Worm (Caenorhabditis elegans) whole organism, L2 larva: Measurements from ENCODE around the gene F47B8.13.
"Not testable (repeated sequence)": the region's sequence is repeated elsewhere in the genome, so short reads cannot be mapped to it uniquely, and the experiment has no call there.

ENCODE experiments used
- C34F6.9 ChIP-seq: fragments of 150-350 bp; optimal IDR thresholded peaks from 2 replicates; lab custom pipeline; 2014; ENCODE audit warnings: missing biosample characterization, missing genetic modification characterization
- R02D3.7 ChIP-seq: fragments of 150-350 bp; optimal IDR thresholded peaks from 2 replicates; lab custom pipeline; 2014; ENCODE audit warnings: missing biosample characterization, missing genetic modification characterization
- Y55F3AM.14 ChIP-seq: fragments of 200-800 bp; sonication (Bioruptor generic); optimal IDR thresholded peaks from 2 replicates; lab custom pipeline; 2018; ENCODE audit warnings: mild to moderate bottlenecking, missing genetic modification characterization, missing compliant biosample characterization
- ZK546.5 ChIP-seq: sonication (generic microtip); optimal IDR thresholded peaks from 2 replicates; lab custom pipeline; 2017; ENCODE audit warnings: missing biosample characterization, missing genetic modification characterization
- alr-1 ChIP-seq: fragments of 150-350 bp; optimal IDR thresholded peaks from 2 replicates; lab custom pipeline; 2014; ENCODE audit warnings: missing biosample characterization, missing genetic modification characterization
- aly-2 ChIP-seq: fragments of 150-350 bp; optimal IDR thresholded peaks from 2 replicates; lab custom pipeline; 2014; ENCODE audit warnings: missing biosample characterization, missing genetic modification characterization
- ama-1 ChIP-seq: fragments of 150-350 bp; optimal IDR thresholded peaks from 2 replicates; lab custom pipeline; 2018; ENCODE audit warnings: inconsistent platforms
- blmp-1 ChIP-seq: sonication (generic microtip); optimal IDR thresholded peaks from 2 replicates; lab custom pipeline; 2017; ENCODE audit warnings: missing genetic modification characterization, mild to moderate bottlenecking, missing compliant biosample characterization, antibody characterized with exemption, moderate library complexity; ENCODE audit not compliant: insufficient read depth
- ceh-16 ChIP-seq: fragments of 150-350 bp; optimal IDR thresholded peaks from 2 replicates; lab custom pipeline; 2014; ENCODE audit warnings: missing biosample characterization, missing genetic modification characterization
- ceh-82 ChIP-seq: fragments of 150-350 bp; optimal IDR thresholded peaks from 2 replicates; lab custom pipeline; 2014; ENCODE audit warnings: missing biosample characterization, missing genetic modification characterization
- crh-2 ChIP-seq: sonication (generic microtip); optimal IDR thresholded peaks from 2 replicates; lab custom pipeline; 2017; ENCODE audit warnings: missing biosample characterization, missing genetic modification characterization
- dmd-4 ChIP-seq: sonication (generic microtip); optimal IDR thresholded peaks from 2 replicates; lab custom pipeline; 2017; ENCODE audit warnings: missing biosample characterization, missing genetic modification characterization
- elt-1 ChIP-seq: fragments of 150-350 bp; optimal IDR thresholded peaks from 2 replicates; lab custom pipeline; 2014; ENCODE audit warnings: missing biosample characterization, missing genetic modification characterization
- elt-3 ChIP-seq: sonication (generic microtip); optimal IDR thresholded peaks from 2 replicates; lab custom pipeline; 2017; ENCODE audit warnings: missing biosample characterization, missing genetic modification characterization
- fos-1 ChIP-seq: fragments of 150-350 bp; optimal IDR thresholded peaks from 2 replicates; lab custom pipeline; 2014; ENCODE audit warnings: missing biosample characterization, missing genetic modification characterization
- gmeb-1 ChIP-seq: fragments of 150-350 bp; optimal IDR thresholded peaks from 2 replicates; lab custom pipeline; 2014; ENCODE audit warnings: missing biosample characterization, missing genetic modification characterization
- lin-11 ChIP-seq: fragments of 150-350 bp; sonication (generic microtip); optimal IDR thresholded peaks from 2 replicates; lab custom pipeline; 2014; ENCODE audit warnings: missing biosample characterization, missing genetic modification characterization, inconsistent platforms, mixed read lengths
- nhr-10 ChIP-seq: sonication (generic microtip); optimal IDR thresholded peaks from 2 replicates; lab custom pipeline; 2017; ENCODE audit warnings: missing biosample characterization, missing genetic modification characterization
- nhr-129 ChIP-seq: fragments of 150-350 bp; optimal IDR thresholded peaks from 2 replicates; lab custom pipeline; 2014; ENCODE audit warnings: missing biosample characterization, missing genetic modification characterization
- nhr-23 ChIP-seq: fragments of 150-350 bp; optimal IDR thresholded peaks from 2 replicates; lab custom pipeline; 2014; ENCODE audit warnings: missing biosample characterization, missing genetic modification reagents, missing genetic modification characterization
- nhr-237 ChIP-seq: fragments of 150-350 bp; optimal IDR thresholded peaks from 2 replicates; lab custom pipeline; 2014; ENCODE audit warnings: missing biosample characterization, missing genetic modification characterization
- nhr-25 ChIP-seq: fragments of 150-350 bp; sonication (generic microtip); optimal IDR thresholded peaks from 3 replicates; lab custom pipeline; 2014; ENCODE audit warnings: missing biosample characterization, missing genetic modification characterization
- nhr-6 ChIP-seq: fragments of 150-350 bp; optimal IDR thresholded peaks from 2 replicates; lab custom pipeline; 2014; ENCODE audit warnings: missing biosample characterization, missing genetic modification characterization
- nhr-77 ChIP-seq: fragments of 150-350 bp; optimal IDR thresholded peaks from 2 replicates; lab custom pipeline; 2014; ENCODE audit warnings: missing biosample characterization, missing genetic modification characterization
- sem-4 ChIP-seq: fragments of 150-350 bp; optimal IDR thresholded peaks from 2 replicates; lab custom pipeline; 2014; ENCODE audit warnings: missing biosample characterization, missing genetic modification reagents, missing genetic modification characterization
- skn-1 ChIP-seq: sonication (generic microtip); optimal IDR thresholded peaks from 2 replicates; lab custom pipeline; 2017; ENCODE audit warnings: missing biosample characterization, missing genetic modification characterization
- sma-3 ChIP-seq: sonication (generic microtip); optimal IDR thresholded peaks from 2 replicates; lab custom pipeline; 2016; ENCODE audit warnings: missing genetic modification reagents, missing genetic modification characterization, missing compliant biosample characterization
- unc-55 ChIP-seq: fragments of 150-350 bp; sonication (generic microtip); optimal IDR thresholded peaks from 3 replicates; lab custom pipeline; 2014; ENCODE audit warnings: missing biosample characterization, missing genetic modification reagents, missing genetic modification characterization
- unc-62 ChIP-seq: fragments of 150-350 bp; optimal IDR thresholded peaks from 2 replicates; lab custom pipeline; 2014; ENCODE audit warnings: missing biosample characterization, missing genetic modification reagents, missing genetic modification characterization
- zag-1 ChIP-seq: fragments of 150-350 bp; optimal IDR thresholded peaks from 2 replicates; lab custom pipeline; 2014; ENCODE audit warnings: missing biosample characterization, missing genetic modification characterization
- ztf-1 ChIP-seq: fragments of 200-800 bp; sonication (Bioruptor generic); conservative IDR thresholded peaks from 2 replicates; pipeline ENCODE4 v1.3.6; 2022; ENCODE audit warnings: missing genetic modification characterization, missing compliant biosample characterization
- ztf-11 ChIP-seq: sonication (generic microtip); optimal IDR thresholded peaks from 2 replicates; lab custom pipeline; 2017; ENCODE audit warnings: missing biosample characterization, missing genetic modification characterization
- ztf-4 ChIP-seq: fragments of 150-350 bp; optimal IDR thresholded peaks from 2 replicates; lab custom pipeline; 2014; ENCODE audit warnings: missing biosample characterization, missing genetic modification characterization

F47B8.13 gene

ce11 chrV:14306771-14307170 lies 12.8 kb downstream of the F47B8.13 start, which contains the start of gene spig-4:
spig-4 (minus strand) TSS chrV:14306871.
- TF ChIP-seq nhr-10 (tag; lab: Kevin White, UChicago); ztf-1 (GFP tag; lab: Robert Waterston, UW); blmp-1 (tag; lab: Kevin White, UChicago): not testable (repeated sequence)

- no peak for TF ChIP-seq lin-11 (tag; lab: Kevin White, UChicago)
- peak; percentile 52 for TF ChIP-seq fos-1 (tag; lab: Kevin White, UChicago)
- no peak for TF ChIP-seq Y55F3AM.14
- TF ChIP-seq ceh-16 (tag; lab: Kevin White, UChicago): no peak
These were observed 18.5 kb downstream of the F47B8.13 start, which contains the start of gene F14D7.6 for ce11 chrV:14301076-14301475. F14D7.6 (plus strand) TSS chrV:14301413.

- no peak for TF ChIP-seq zag-1 (tag; lab: Kevin White, UChicago)
- TF ChIP-seq sma-3 (GFP tag; lab: Kevin White, UChicago): no peak
- no peak for TF ChIP-seq elt-1 (tag; lab: Kevin White, UChicago)
- no peak for TF ChIP-seq R02D3.7
- TF ChIP-seq unc-62 (GFP tag; lab: Kevin White, UChicago): no peak
- no peak for TF ChIP-seq aly-2
- no peak for TF ChIP-seq alr-1 (tag; lab: Kevin White, UChicago)
- TF ChIP-seq dmd-4 (tag; lab: Kevin White, UChicago): no peak
These were observed 19.9 kb downstream of the F47B8.13 start, which contains the start of the genes spig-3 and F14D7.12 for ce11 chrV:14299569-14300064. spig-3 (minus strand) TSS chrV:14299669. F14D7.12 (plus strand) TSS chrV:14300014.

- TF ChIP-seq nhr-23 (no peak), crh-2 (tag; lab: Kevin White, UChicago) (no peak), nhr-237 (tag; lab: Kevin White, UChicago) (no peak)
These were observed 23.0 kb downstream of the F47B8.13 start, which contains the start of gene F14D7.3 for ce11 chrV:14296499-14296898. F14D7.3 (plus strand) TSS chrV:14296799.

ce11 chrV:14294396-14294795 lies 25.1 kb downstream of the F47B8.13 start, which contains the start of gene F14D7.9:
F14D7.9 (plus strand) TSS chrV:14294696.
- TF ChIP-seq nhr-25 (tag; lab: Kevin White, UChicago) (no peak), ztf-4 (tag; lab: Kevin White, UChicago) (no peak), nhr-23 (no peak), nhr-77 (tag; lab: Kevin White, UChicago) (no peak), ztf-11 (tag; lab: Kevin White, UChicago) (no peak), sma-3 (GFP tag; lab: Kevin White, UChicago) (no peak), elt-3 (tag; lab: Kevin White, UChicago) (no peak), ama-1 (lab: Kevin White, UChicago) (no peak), alr-1 (tag; lab: Kevin White, UChicago) (no peak), unc-55 (no peak), Y55F3AM.14 (no peak), nhr-6 (tag; lab: Kevin White, UChicago) (no peak), skn-1 (tag; lab: Kevin White, UChicago) (no peak), zag-1 (tag; lab: Kevin White, UChicago) (no peak), aly-2 (no peak), nhr-237 (tag; lab: Kevin White, UChicago) (no peak), nhr-129 (tag; lab: Kevin White, UChicago) (no peak), ZK546.5 (tag; lab: Kevin White, UChicago) (no peak)

ce11 chrV:14293667-14294194 lies 25.8 kb downstream of the F47B8.13 start, which contains the start of gene F14D7.2:
F14D7.2 (minus strand) TSS chrV:14293717.
- no peak for TF ChIP-seq ceh-82
- TF ChIP-seq nhr-23: no peak
- TF ChIP-seq sem-4 (tag; lab: Kevin White, UChicago): no peak
- no peak for TF ChIP-seq lin-11 (tag; lab: Kevin White, UChicago)
- no peak for TF ChIP-seq C34F6.9
- no peak for TF ChIP-seq ceh-16 (tag; lab: Kevin White, UChicago)
- TF ChIP-seq blmp-1 (tag; lab: Kevin White, UChicago): no peak
- TF ChIP-seq fos-1 (tag; lab: Kevin White, UChicago): no peak
- TF ChIP-seq ZK546.5 (tag; lab: Kevin White, UChicago): no peak
- no peak for TF ChIP-seq nhr-10 (tag; lab: Kevin White, UChicago)
- no peak for TF ChIP-seq gmeb-1 (tag; lab: Kevin White, UChicago)
